Worm (Caenorhabditis elegans): ENCODE results near the gene enpl-1.

Gene enpl-1

ce11 chrIV:11094974-11095373 lies 24.1 kb upstream of the enpl-1 start, which contains the start of gene M7.8:
TSS of gene M7.8 (minus strand) at chrIV:11095085.
- TF ChIP-seq F49E8.2 (tag; optimal IDR thresholded peaks at IDR 0.05; ENCODE audit: insufficient read depth) (no peak), nhr-179 (tag; optimal IDR thresholded peaks at IDR 0.05) (no peak), fkh-3 (tag; optimal IDR thresholded peaks at IDR 0.05) (no peak), nfyb-1 (GFP tag; IDR thresholded peaks at IDR 0.05) (no peak), athp-1 (tag; optimal IDR thresholded peaks at IDR 0.05) (no peak), ceh-79 (tag; optimal IDR thresholded peaks at IDR 0.05) (no peak), attf-6 (GFP tag; IDR thresholded peaks at IDR 0.05) (no peak), B0336.3 (GFP tag; IDR thresholded peaks at IDR 0.05) (no peak), egrh-3 (GFP tag; IDR thresholded peaks at IDR 0.05) (no peak), lin-54 (GFP tag; optimal IDR thresholded peaks at IDR 0.05) (no peak)

ce11 chrIV:11097795-11098194 lies 21.3 kb upstream of the enpl-1 start, which contains the start of gene M7.12:
TSS of gene M7.12 (minus strand) at chrIV:11097982.
- TF ChIP-seq ztf-28 (GFP tag; IDR thresholded peaks at IDR 0.05) (no peak), snpc-4 (GFP tag; optimal IDR thresholded peaks at IDR 0.05) (no peak), snpc-4 (tag; optimal IDR thresholded peaks at IDR 0.05) (no peak), hsf-1 (GFP tag; IDR thresholded peaks at IDR 0.05) (no peak), egrh-3 (GFP tag; IDR thresholded peaks at IDR 0.05) (no peak), zfh-2 (GFP tag; conservative IDR thresholded peaks at IDR 0.05) (no peak), ama-1 (optimal IDR thresholded peaks at IDR 0.05) (no peak), ama-1 (GFP tag; optimal IDR thresholded peaks at IDR 0.05) (no peak), F10E7.11 (tag; optimal IDR thresholded peaks at IDR 0.05) (no peak), dox-1 (GFP tag; IDR thresholded peaks at IDR 0.05) (no peak)

- TF ChIP-seq pha-4 (tag; optimal IDR thresholded peaks at IDR 0.05) (no peak), lin-26 (GFP tag; IDR thresholded peaks at IDR 0.05) (no peak), tbx-9 (tag; optimal IDR thresholded peaks at IDR 0.05; ENCODE audit: borderline replicate concordance) (no peak), dox-1 (GFP tag; IDR thresholded peaks at IDR 0.05) (no peak)
These were observed 18.8 kb upstream of the enpl-1 start, which contains the start of gene str-3 for ce11 chrIV:11100271-11100670. TSS of gene str-3 (minus strand) at chrIV:11100371.

- no peak for TF ChIP-seq hmg-1.2 (GFP tag; IDR thresholded peaks at IDR 0.05)
- TF ChIP-seq lag-1 (GFP tag; IDR thresholded peaks at IDR 0.05), result no peak
- no peak for TF ChIP-seq hlh-26 (GFP tag; conservative IDR thresholded peaks at IDR 0.05)
- TF ChIP-seq ceh-91 (GFP tag; IDR thresholded peaks at IDR 0.05), result no peak
- no peak for TF ChIP-seq lsy-27 (tag; optimal IDR thresholded peaks at IDR 0.05; ENCODE audit: borderline replicate concordance, insufficient read depth)
- TF ChIP-seq ztf-18 (tag; optimal IDR thresholded peaks at IDR 0.05), result no peak
- TF ChIP-seq Y53G8AR.9 (GFP tag; conservative IDR thresholded peaks at IDR 0.05), result no peak
- no peak for TF ChIP-seq mes-4 (tag; optimal IDR thresholded peaks at IDR 0.05)
- TF ChIP-seq ceh-27 (GFP tag; optimal IDR thresholded peaks at IDR 0.05), result no peak
- no peak for TF ChIP-seq B0035.1 (tag; optimal IDR thresholded peaks at IDR 0.05)
- TF ChIP-seq F22D6.2 (tag; optimal IDR thresholded peaks at IDR 0.05), result no peak
- TF ChIP-seq ets-4 (GFP tag; optimal IDR thresholded peaks at IDR 0.05), result no peak
- TF ChIP-seq dpff-1 (tag; optimal IDR thresholded peaks at IDR 0.05), result no peak
- TF ChIP-seq hlh-12 (tag; optimal IDR thresholded peaks at IDR 0.05), result no peak
- TF ChIP-seq let-607 (tag; optimal IDR thresholded peaks at IDR 0.05), result no peak
- TF ChIP-seq ztf-6 (GFP tag; IDR thresholded peaks at IDR 0.05), result no peak
- TF ChIP-seq Y95B8A.8 (GFP tag; IDR thresholded peaks at IDR 0.05), result no peak
- TF ChIP-seq K12H6.12 (tag; optimal IDR thresholded peaks at IDR 0.05), result no peak
- TF ChIP-seq bed-1 (GFP tag; IDR thresholded peaks at IDR 0.05), result no peak
- TF ChIP-seq ztf-22 (GFP tag; optimal IDR thresholded peaks at IDR 0.05), result no peak
These were observed 17.7 kb upstream of the enpl-1 start, which contains the start of gene srlf-18 for ce11 chrIV:11101383-11101782. TSS of gene srlf-18 (minus strand) at chrIV:11101483.

All from whole organism, young adult.